Worm (Caenorhabditis elegans) whole organism, mixed stage, embryonic: ENCODE data around the gene hlh-27.

Experiments
- nhr-237 ChIP-seq: fragments of 150-350 bp; optimal IDR thresholded peaks from 2 replicates; lab custom pipeline; 2014; ENCODE audit warnings: missing biosample characterization, missing genetic modification characterization
- sem-2 ChIP-seq: fragments of 200-800 bp; sonication (Bioruptor generic); optimal IDR thresholded peaks from 2 replicates; lab custom pipeline; 2018; ENCODE audit warnings: mild to moderate bottlenecking, missing genetic modification characterization, missing compliant biosample characterization

ce11 chrII:5541685-5542084 is 1.7 kb upstream of the hlh-27 start, which contains the start of gene C17C3.24:
- TF ChIP-seq sem-2 (GFP tag; lab: Kevin White, UChicago) (no peak), nhr-237 (tag; lab: Kevin White, UChicago) (no peak)
